Worm (Caenorhabditis elegans) whole organism, L3 larva: ENCODE results near the gene hsd-2.
A peak's percentile ranks its signal among the peaks of the same experiment; 100 is the strongest.

Experiments
- ZK546.5 ChIP-seq: sonication (generic microtip); optimal IDR thresholded peaks from 2 replicates; lab custom pipeline; 2017; ENCODE audit warnings: missing biosample characterization, missing genetic modification characterization
- ama-1 ChIP-seq: fragments of 150-350 bp; optimal IDR thresholded peaks from 2 replicates; lab custom pipeline; 2018
- ceh-16 ChIP-seq: sonication (generic microtip); optimal IDR thresholded peaks from 2 replicates; lab custom pipeline; 2017; ENCODE audit warnings: missing biosample characterization, missing genetic modification characterization
- ceh-28 ChIP-seq: fragments of 150-350 bp; optimal IDR thresholded peaks from 2 replicates; lab custom pipeline; 2014; ENCODE audit warnings: missing biosample characterization, missing genetic modification reagents, missing genetic modification characterization
- ceh-82 ChIP-seq: fragments of 150-350 bp; optimal IDR thresholded peaks from 2 replicates; lab custom pipeline; 2014; ENCODE audit warnings: missing biosample characterization, missing genetic modification characterization
- daf-12 ChIP-seq: fragments of 150-350 bp; optimal IDR thresholded peaks from 2 replicates; lab custom pipeline; 2014; ENCODE audit warnings: missing biosample characterization, missing genetic modification reagents, missing genetic modification characterization
- elt-1 ChIP-seq: fragments of 150-350 bp; optimal IDR thresholded peaks from 2 replicates; lab custom pipeline; 2014; ENCODE audit warnings: missing biosample characterization, missing genetic modification characterization
- elt-2 ChIP-seq: sonication (generic microtip); optimal IDR thresholded peaks from 2 replicates; lab custom pipeline; 2016; ENCODE audit warnings: missing genetic modification reagents, mild to moderate bottlenecking, missing genetic modification characterization, missing compliant biosample characterization
- elt-3 ChIP-seq, 3 experiments: fragments of 150-350 bp in 1 of 3; sonication (generic microtip) in 2 of 3; optimal IDR thresholded peaks; 2 replicates in 2 of 3; 4 replicates in 1 of 3; lab custom pipeline; 2014 to 2017; ENCODE audit warnings: missing biosample characterization in 3 of 3, missing genetic modification characterization in 3 of 3
- eor-1 ChIP-seq, 2 experiments: fragments of 150-350 bp; optimal IDR thresholded peaks; 2 replicates each; lab custom pipeline; 2014 to 2018; ENCODE audit warnings: missing biosample characterization in 2 of 2, missing genetic modification characterization in 2 of 2
- fkh-10 ChIP-seq: sonication (generic microtip); optimal IDR thresholded peaks from 2 replicates; lab custom pipeline; 2017; ENCODE audit warnings: missing biosample characterization, missing genetic modification reagents, missing genetic modification characterization
- fkh-2 ChIP-seq: fragments of 150-350 bp; optimal IDR thresholded peaks from 2 replicates; lab custom pipeline; 2014; ENCODE audit warnings: missing biosample characterization, missing genetic modification reagents, missing genetic modification characterization
- fos-1 ChIP-seq: fragments of 150-350 bp; optimal IDR thresholded peaks from 2 replicates; lab custom pipeline; 2014; ENCODE audit warnings: missing biosample characterization, missing genetic modification characterization
- hmg-11 ChIP-seq: sonication (generic microtip); optimal IDR thresholded peaks from 2 replicates; lab custom pipeline; 2016; ENCODE audit warnings: missing genetic modification characterization, missing compliant biosample characterization
- jun-1 ChIP-seq: fragments of 150-350 bp; optimal IDR thresholded peaks from 2 replicates; lab custom pipeline; 2014; ENCODE audit warnings: missing biosample characterization, missing genetic modification reagents, missing genetic modification characterization
- lin-15B ChIP-seq: fragments of 150-350 bp; optimal IDR thresholded peaks from 2 replicates; lab custom pipeline; 2014; ENCODE audit warnings: missing biosample characterization, missing genetic modification characterization
- lin-39 ChIP-seq: fragments of 150-350 bp; optimal IDR thresholded peaks from 2 replicates; lab custom pipeline; 2018; ENCODE audit warnings: missing biosample characterization, missing genetic modification reagents, missing genetic modification characterization
- lsy-12 ChIP-seq: sonication (generic microtip); optimal IDR thresholded peaks from 2 replicates; lab custom pipeline; 2016; ENCODE audit warnings: mild to moderate bottlenecking, missing genetic modification characterization, missing compliant biosample characterization
- mdl-1 ChIP-seq: fragments of 150-350 bp; optimal IDR thresholded peaks from 2 replicates; lab custom pipeline; 2014; ENCODE audit warnings: missing biosample characterization, missing genetic modification characterization
- mml-1 ChIP-seq: fragments of 150-350 bp; sonication (generic microtip); optimal IDR thresholded peaks from 3 replicates; lab custom pipeline; 2014; ENCODE audit warnings: missing biosample characterization, missing genetic modification characterization
- nfya-1 ChIP-seq: sonication (generic microtip); optimal IDR thresholded peaks from 2 replicates; lab custom pipeline; 2017; ENCODE audit warnings: missing genetic modification characterization, mild to moderate bottlenecking, missing compliant biosample characterization, antibody characterized with exemption, moderate library complexity; ENCODE audit not compliant: insufficient read depth
- nhr-11 ChIP-seq: fragments of 150-350 bp; optimal IDR thresholded peaks from 2 replicates; lab custom pipeline; 2014; ENCODE audit warnings: missing biosample characterization, missing genetic modification characterization
- nhr-25 ChIP-seq: sonication (generic microtip); optimal IDR thresholded peaks from 2 replicates; lab custom pipeline; 2017; ENCODE audit warnings: missing biosample characterization, missing genetic modification characterization
- nhr-28 ChIP-seq: fragments of 150-350 bp; optimal IDR thresholded peaks from 2 replicates; lab custom pipeline; 2014; ENCODE audit warnings: missing biosample characterization, missing genetic modification characterization
- pqm-1 ChIP-seq: fragments of 150-350 bp; optimal IDR thresholded peaks from 2 replicates; lab custom pipeline; 2017; ENCODE audit warnings: missing biosample characterization, missing genetic modification characterization, inconsistent platforms
- skn-1 ChIP-seq: fragments of 150-350 bp; optimal IDR thresholded peaks from 2 replicates; lab custom pipeline; 2014; ENCODE audit warnings: missing biosample characterization, missing genetic modification characterization
- tbx-2 ChIP-seq: sonication (generic microtip); optimal IDR thresholded peaks from 2 replicates; lab custom pipeline; 2016; ENCODE audit warnings: mild to moderate bottlenecking, missing genetic modification characterization, missing compliant biosample characterization
- unc-39 ChIP-seq: sonication (generic microtip); optimal IDR thresholded peaks from 4 replicates; lab custom pipeline; 2017; ENCODE audit warnings: missing biosample characterization, missing genetic modification characterization
- unc-62 ChIP-seq: fragments of 150-350 bp; sonication (generic microtip); optimal IDR thresholded peaks from 4 replicates; lab custom pipeline; 2014; ENCODE audit warnings: missing biosample characterization, missing genetic modification reagents, missing genetic modification characterization
- zag-1 ChIP-seq: fragments of 150-350 bp; optimal IDR thresholded peaks from 2 replicates; lab custom pipeline; 2014; ENCODE audit warnings: missing biosample characterization, missing genetic modification characterization
- ztf-11 ChIP-seq: fragments of 150-350 bp; optimal IDR thresholded peaks from 2 replicates; lab custom pipeline; 2014; ENCODE audit warnings: missing biosample characterization, missing genetic modification characterization

hsd-2 gene

ce11 chrX:5027923-5028592 lies 23.0 kb downstream of the hsd-2 start:
- TF ChIP-seq lin-39 (tag; lab: Kevin White, UChicago) = peak; percentile 78
- no peak for TF ChIP-seq pqm-1

- no peak for TF ChIP-seq pqm-1
- TF ChIP-seq elt-3 (tag; optimal IDR thresholded peaks at IDR 0.05; lab: Kevin White, UChicago) = no peak
- TF ChIP-seq eor-1 (tag; optimal IDR thresholded peaks at IDR 0.05; lab: Kevin White, UChicago) = no peak
- TF ChIP-seq nhr-25 (tag; lab: Kevin White, UChicago) = no peak
- no peak for TF ChIP-seq zag-1 (tag; lab: Kevin White, UChicago)
These were observed 23.5 kb downstream of the hsd-2 start for ce11 chrX:5028593-5028955.

- TF ChIP-seq jun-1 (tag; lab: Kevin White, UChicago) (no peak), fkh-10 (peak; percentile 69), lsy-12 (tag; lab: Kevin White, UChicago) (no peak), daf-12 (tag; lab: Kevin White, UChicago) (no peak), fkh-2 (tag; lab: Kevin White, UChicago) (no peak), ama-1 (lab: Kevin White, UChicago) (no peak), elt-3 (tag; optimal IDR thresholded peaks at IDR 0.05; lab: Kevin White, UChicago) (no peak), nfya-1 (tag; lab: Kevin White, UChicago) (peak; percentile 0), mdl-1 (tag; lab: Kevin White, UChicago) (no peak), lin-15B (tag; lab: Kevin White, UChicago) (no peak), mml-1 (tag; lab: Kevin White, UChicago) (no peak), elt-1 (no peak), tbx-2 (tag; lab: Kevin White, UChicago) (no peak), ztf-11 (tag; lab: Kevin White, UChicago) (no peak), fos-1 (tag; lab: Kevin White, UChicago) (no peak), unc-39 (no peak), nhr-28 (no peak), zag-1 (tag; lab: Kevin White, UChicago) (peak; percentile 16)
These were observed 26.7 kb downstream of the hsd-2 start for ce11 chrX:5031742-5032141.

- TF ChIP-seq nhr-25 (tag; lab: Kevin White, UChicago) (no peak), unc-62 (GFP tag; lab: Kevin White, UChicago) (no peak)
These were observed 28.8 kb downstream of the hsd-2 start, which contains the start of gene ZC449.4 for ce11 chrX:5033868-5034267. TSS of gene ZC449.4 (minus strand) at chrX:5033968.

ce11 chrX:5037673-5038072 lies 32.6 kb downstream of the hsd-2 start, which contains the start of gene ZC449.5:
TSS of gene ZC449.5 (minus strand) at chrX:5037773.
- peak; percentile 23 for TF ChIP-seq elt-2 (tag; lab: Kevin White, UChicago)
- no peak for TF ChIP-seq mdl-1 (tag; lab: Kevin White, UChicago)
- TF ChIP-seq, all 47 proteins: peak for 1

ce11 chrX:5038812-5039211 lies 33.8 kb downstream of the hsd-2 start:
- no peak for TF ChIP-seq hmg-11
- no peak for TF ChIP-seq elt-2 (tag; lab: Kevin White, UChicago)
- TF ChIP-seq nhr-11 (tag; lab: Kevin White, UChicago) = no peak
- TF ChIP-seq nhr-25 (tag; lab: Kevin White, UChicago) = no peak
- TF ChIP-seq ceh-28 (tag; lab: Kevin White, UChicago) = no peak
- no peak for TF ChIP-seq ceh-82 (tag; lab: Kevin White, UChicago)
- no peak for TF ChIP-seq ZK546.5 (tag; lab: Kevin White, UChicago)
- no peak for TF ChIP-seq skn-1 (tag; lab: Kevin White, UChicago)
- TF ChIP-seq tbx-2 (tag; lab: Kevin White, UChicago) = no peak
- TF ChIP-seq ceh-16 (tag; lab: Kevin White, UChicago) = no peak
